Fruit fly (Drosophila melanogaster) whole organism, wandering third instar larva: Measurements from ENCODE around the gene Arfip.

ENCODE experiments used
- Abd-B ChIP-seq: fragments of >200 bp; optimal IDR thresholded peaks from 2 replicates; lab custom pipeline; 2017; ENCODE audit warnings: missing biosample characterization, missing genetic modification characterization
- CG32264 ChIP-seq: fragments of 200-800 bp; sonication (Bioruptor generic); optimal IDR thresholded peaks from 2 replicates; lab custom pipeline; 2016; ENCODE audit warnings: missing biosample characterization, missing genetic modification characterization
- CG9705 ChIP-seq: fragments of 200-800 bp; sonication (Bioruptor generic); optimal IDR thresholded peaks from 2 replicates; lab custom pipeline; 2018; ENCODE audit warnings: missing biosample characterization, mild to moderate bottlenecking, missing genetic modification characterization
- CrebA ChIP-seq: fragments of 200-800 bp; sonication (Bioruptor generic); optimal IDR thresholded peaks from 2 replicates; lab custom pipeline; 2016; ENCODE audit warnings: missing biosample characterization, mild to moderate bottlenecking, missing genetic modification characterization, borderline replicate concordance
- Dfd ChIP-seq: fragments of >200 bp; optimal IDR thresholded peaks from 2 replicates; lab custom pipeline; 2017; ENCODE audit warnings: missing biosample characterization, missing genetic modification characterization
- Dif ChIP-seq: fragments of 200-275, 200-300 bp; sonication (Bioruptor generic); optimal IDR thresholded peaks from 2 replicates; lab custom pipeline; 2018; ENCODE audit warnings: missing biosample characterization, missing genetic modification characterization; ENCODE audit not compliant: partially characterized antibody
- GATAd ChIP-seq: sonication (Bioruptor generic); optimal IDR thresholded peaks from 2 replicates; lab custom pipeline; 2016; ENCODE audit warnings: missing biosample characterization, missing genetic modification characterization
- HLH106 ChIP-seq: fragments of 200-800 bp; optimal IDR thresholded peaks from 3 replicates; lab custom pipeline; 2019; ENCODE audit warnings: missing biosample characterization, mild to moderate bottlenecking, missing genetic modification characterization, moderate library complexity
- Hnf4 ChIP-seq: fragments of 200-800 bp; sonication (Bioruptor generic); optimal IDR thresholded peaks from 2 replicates; lab custom pipeline; 2016; ENCODE audit warnings: missing biosample characterization, mild to moderate bottlenecking, missing genetic modification characterization
- Hr78 ChIP-seq: fragments of >200 bp; optimal IDR thresholded peaks from 2 replicates; lab custom pipeline; 2017; ENCODE audit warnings: missing biosample characterization, missing genetic modification characterization
- Hr83 ChIP-seq: fragments of 200-300 bp; sonication (Bioruptor generic); optimal IDR thresholded peaks from 2 replicates; lab custom pipeline; 2016; ENCODE audit warnings: missing biosample characterization, mild to moderate bottlenecking, missing genetic modification characterization, moderate library complexity; ENCODE audit not compliant: poor library complexity, severe bottlenecking
- Jra ChIP-seq: sonication (Bioruptor generic); optimal IDR thresholded peaks from 2 replicates; lab custom pipeline; 2016; ENCODE audit warnings: missing biosample characterization, missing genetic modification characterization
- Mio ChIP-seq: sonication (Bioruptor generic); optimal IDR thresholded peaks from 2 replicates; lab custom pipeline; 2016; ENCODE audit warnings: missing biosample characterization, missing genetic modification characterization
- Myc ChIP-seq: fragments of >200 bp; optimal IDR thresholded peaks from 2 replicates; lab custom pipeline; 2017
- N ChIP-seq: fragments of >200 bp; optimal IDR thresholded peaks from 2 replicates; lab custom pipeline; 2018; ENCODE audit warnings: missing biosample characterization, missing external identifiers, missing genetic modification characterization
- OdsH ChIP-seq: fragments of 200-800 bp; sonication (Bioruptor generic); optimal IDR thresholded peaks from 2 replicates; lab custom pipeline; 2016; ENCODE audit warnings: missing biosample characterization, mild to moderate bottlenecking, missing genetic modification characterization
- Rel ChIP-seq, 2 experiments: fragments of 200-800 bp; sonication (Bioruptor generic) in 1 of 2; optimal IDR thresholded peaks; 2 replicates in 1 of 2; 3 replicates in 1 of 2; lab custom pipeline; 2016 to 2019; ENCODE audit warnings: mild to moderate bottlenecking in 2 of 2, missing biosample characterization in 2 of 2, missing genetic modification characterization in 2 of 2, moderate library complexity in 1 of 2
- Sp1 ChIP-seq: fragments of 200-800 bp; sonication (Bioruptor generic); optimal IDR thresholded peaks from 3 replicates; lab custom pipeline; 2019; ENCODE audit warnings: missing biosample characterization, mild to moderate bottlenecking, missing genetic modification characterization, moderate library complexity
- Vsx2 ChIP-seq: fragments of 200-300, 225-300 bp; sonication (Bioruptor generic); optimal IDR thresholded peaks from 2 replicates; lab custom pipeline; 2018; ENCODE audit warnings: missing biosample characterization, missing genetic modification characterization; ENCODE audit not compliant: partially characterized antibody
- br ChIP-seq: fragments of 200-800 bp; sonication (Bioruptor generic); optimal IDR thresholded peaks from 2 replicates; lab custom pipeline; 2016; ENCODE audit warnings: missing biosample characterization, missing genetic modification characterization
- brk ChIP-seq: fragments of 200-800 bp; sonication (Bioruptor generic); optimal IDR thresholded peaks from 2 replicates; lab custom pipeline; 2016; ENCODE audit warnings: missing biosample characterization, mild to moderate bottlenecking, missing genetic modification characterization
- dl ChIP-seq, 2 experiments: fragments of 175-275, 200-275 bp in 1 of 2; fragments of 200-275 bp in 1 of 2; sonication (Bioruptor generic); optimal IDR thresholded peaks; lab custom pipeline; 2018; ENCODE audit warnings: mild to moderate bottlenecking in 2 of 2, missing biosample characterization in 2 of 2, missing genetic modification characterization in 2 of 2, moderate library complexity in 2 of 2; ENCODE audit not compliant: partially characterized antibody in 2 of 2, insufficient read depth in 1 of 2
- dmrt93B ChIP-seq: fragments of 200-800 bp; sonication (Bioruptor generic); optimal IDR thresholded peaks from 2 replicates; lab custom pipeline; 2018; ENCODE audit warnings: missing biosample characterization, mild to moderate bottlenecking, missing genetic modification characterization
- dsf ChIP-seq: sonication (Bioruptor generic); optimal IDR thresholded peaks from 2 replicates; lab custom pipeline; 2016; ENCODE audit warnings: missing biosample characterization, missing genetic modification characterization, borderline replicate concordance
- ey ChIP-seq: fragments of 200-800 bp; sonication (Bioruptor generic); optimal IDR thresholded peaks from 2 replicates; lab custom pipeline; 2016; ENCODE audit warnings: missing biosample characterization, missing genetic modification characterization
- foxo ChIP-seq, 2 experiments: fragments of 200-800 bp; sonication (Bioruptor generic); optimal IDR thresholded peaks; 2 replicates in 1 of 2; 3 replicates in 1 of 2; lab custom pipeline; 2016 to 2017; ENCODE audit warnings: missing biosample characterization in 2 of 2, missing genetic modification characterization in 2 of 2
- fru ChIP-seq: fragments of 200-800 bp; sonication (Bioruptor generic); optimal IDR thresholded peaks from 3 replicates; lab custom pipeline; 2016; ENCODE audit warnings: missing biosample characterization, mild to moderate bottlenecking, missing genetic modification characterization
- h ChIP-seq: fragments of 200-800 bp; sonication (Bioruptor generic); optimal IDR thresholded peaks from 3 replicates; lab custom pipeline; 2016; ENCODE audit warnings: missing biosample characterization, mild to moderate bottlenecking, missing genetic modification characterization
- jim ChIP-seq: fragments of 175-275, 200-325 bp; sonication (Bioruptor generic); optimal IDR thresholded peaks from 2 replicates; lab custom pipeline; 2016; ENCODE audit warnings: missing biosample characterization, mild to moderate bottlenecking, missing genetic modification characterization
- lola ChIP-seq: fragments of >200 bp; optimal IDR thresholded peaks from 2 replicates; lab custom pipeline; 2017; ENCODE audit warnings: missing biosample characterization, missing genetic modification characterization
- pan ChIP-seq: fragments of >200 bp; optimal IDR thresholded peaks from 2 replicates; lab custom pipeline; 2017
- psq ChIP-seq: fragments of 200-800 bp; sonication (Bioruptor generic); optimal IDR thresholded peaks from 3 replicates; lab custom pipeline; 2017; ENCODE audit warnings: missing biosample characterization, mild to moderate bottlenecking, missing genetic modification characterization, moderate library complexity
- rgr ChIP-seq: fragments of 200-800 bp; sonication (Bioruptor generic); optimal IDR thresholded peaks from 3 replicates; lab custom pipeline; 2016; ENCODE audit warnings: missing biosample characterization, mild to moderate bottlenecking, missing genetic modification characterization
- sage ChIP-seq: fragments of 200-800 bp; sonication (Bioruptor generic); optimal IDR thresholded peaks from 2 replicates; lab custom pipeline; 2016; ENCODE audit warnings: missing biosample characterization, mild to moderate bottlenecking, missing genetic modification characterization
- sv ChIP-seq: fragments of 200-800 bp; sonication (Bioruptor generic); optimal IDR thresholded peaks from 3 replicates; lab custom pipeline; 2016; ENCODE audit warnings: missing biosample characterization, missing genetic modification characterization
- tai ChIP-seq: sonication (Bioruptor generic); optimal IDR thresholded peaks from 2 replicates; lab custom pipeline; 2016; ENCODE audit warnings: missing biosample characterization, missing genetic modification characterization
- usp ChIP-seq: fragments of >200 bp; optimal IDR thresholded peaks from 2 replicates; lab custom pipeline; 2017; ENCODE audit warnings: missing biosample characterization, missing genetic modification characterization
- woc ChIP-seq: sonication (Bioruptor generic); optimal IDR thresholded peaks from 2 replicates; lab custom pipeline; 2016; ENCODE audit warnings: missing biosample characterization, mild to moderate bottlenecking, missing genetic modification characterization

The Arfip gene

DNA sequence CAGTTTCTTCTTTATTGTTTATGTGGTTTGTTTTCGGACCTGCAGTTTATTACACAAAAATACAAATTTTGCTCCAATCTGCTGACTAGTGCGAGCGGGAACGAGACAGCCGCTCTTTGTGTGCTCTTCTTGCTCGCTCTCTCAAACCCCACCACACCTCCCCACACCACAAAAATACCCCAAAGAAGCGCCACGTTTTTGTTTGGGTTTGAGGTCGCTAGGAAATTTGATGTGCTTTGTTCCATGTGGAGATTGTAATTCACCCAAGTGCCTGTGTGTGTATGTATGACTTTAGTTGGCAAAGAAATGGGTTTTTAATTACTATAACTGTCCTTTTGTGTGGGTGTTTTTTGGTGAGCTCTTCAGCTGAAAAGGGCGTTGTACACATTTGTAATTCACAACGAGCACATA lies 36.7 kb downstream of the Arfip start:
- TF ChIP-seq jim: no peak
- TF ChIP-seq ey: no peak
- TF ChIP-seq sage: no peak
- TF ChIP-seq Hr83 (GFP tag; lab: Kevin White, UChicago): no peak
- TF ChIP-seq dsf: no peak
- no peak for TF ChIP-seq Myc
- no peak for TF ChIP-seq pan (lab: Kevin White, UChicago)
- no peak for TF ChIP-seq Jra (GFP tag; lab: Kevin White, UChicago)
- no peak for TF ChIP-seq Abd-B (GFP tag; lab: Kevin White, UChicago)
- no peak for TF ChIP-seq lola (GFP tag; lab: Kevin White, UChicago)
- no peak for TF ChIP-seq dmrt93B (GFP tag; lab: Kevin White, UChicago)
- no peak for TF ChIP-seq Hr78 (GFP tag; lab: Kevin White, UChicago)
- no peak for TF ChIP-seq CG9705 (GFP tag; lab: Kevin White, UChicago)
- TF ChIP-seq psq (GFP tag; lab: Kevin White, UChicago): peak; percentile 48
- TF ChIP-seq fru (GFP tag; lab: Kevin White, UChicago): no peak
- peak; percentile 21 for TF ChIP-seq HLH106 (tag; lab: Kevin White, UChicago)
- TF ChIP-seq N (GFP tag; lab: Kevin White, UChicago): no peak
- TF ChIP-seq dl (GFP tag; optimal IDR thresholded peaks at IDR 0.05; lab: Kevin White, UChicago; ENCODE audit: insufficient read depth in 1 of 2, partially characterized antibody in 2 of 2): peak; percentile 12 to 53
- TF ChIP-seq Mio (GFP tag; lab: Kevin White, UChicago): no peak
- no peak for TF ChIP-seq Dfd
- TF ChIP-seq usp (GFP tag; lab: Kevin White, UChicago): no peak
- TF ChIP-seq rgr (GFP tag; lab: Kevin White, UChicago): peak; percentile 21
- TF ChIP-seq brk (GFP tag; lab: Kevin White, UChicago): no peak
- no peak for TF ChIP-seq Sp1 (GFP tag; lab: Kevin White, UChicago)
- peak; percentile 5 for TF ChIP-seq Hnf4 (GFP tag; lab: Kevin White, UChicago)
- peak; percentile 38 for TF ChIP-seq br (GFP tag; lab: Kevin White, UChicago)
- TF ChIP-seq Dif: peak; percentile 19
- no peak for TF ChIP-seq GATAd
- peak in 1 of 2 experiments; percentile 9 for TF ChIP-seq foxo (GFP tag; optimal IDR thresholded peaks at IDR 0.05; lab: Kevin White, UChicago)
- TF ChIP-seq Vsx2: peak; percentile 8
- peak; percentile 84 for TF ChIP-seq CrebA (GFP tag; lab: Kevin White, UChicago)
- peak; percentile 29 for TF ChIP-seq h (GFP tag; lab: Kevin White, UChicago)
- TF ChIP-seq sv (GFP tag; lab: Kevin White, UChicago): no peak
- TF ChIP-seq CG32264 (GFP tag; lab: Kevin White, UChicago): no peak
- TF ChIP-seq tai: no peak
- no peak for TF ChIP-seq OdsH (GFP tag; lab: Kevin White, UChicago)
- peak; percentile 79 for TF ChIP-seq woc (GFP tag; lab: Kevin White, UChicago)
- no peak for TF ChIP-seq Rel (GFP tag; optimal IDR thresholded peaks at IDR 0.05; lab: Kevin White, UChicago)
- TF ChIP-seq Rel (tag; optimal IDR thresholded peaks at IDR 0.05; lab: Kevin White, UChicago): peak; percentile 75

DNA sequence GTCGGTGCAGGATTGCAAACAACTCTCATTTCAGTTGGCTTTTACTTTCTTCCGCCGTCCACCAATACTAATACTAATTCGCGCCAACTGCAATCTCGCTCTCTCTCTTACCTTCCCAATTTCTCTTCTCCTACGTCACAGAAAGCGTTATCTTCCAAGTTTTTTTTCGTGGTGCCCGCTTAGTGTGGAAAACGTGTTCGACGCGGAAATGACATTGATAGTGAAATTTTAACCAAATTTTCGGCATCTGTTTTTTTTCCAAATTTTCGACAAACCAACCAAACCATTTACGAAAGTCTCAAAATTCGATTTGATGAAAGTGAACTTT lies 37.5 kb downstream of the Arfip start, which contains the start of gene cu:
Gene cu (plus strand): TSS at position 204 of the 328 bp plus-strand sequence.
- TF ChIP-seq sage (no peak), Dfd (no peak), Hr83 (GFP tag; lab: Kevin White, UChicago) (no peak), jim (no peak), Hr78 (GFP tag; lab: Kevin White, UChicago) (no peak), Abd-B (GFP tag; lab: Kevin White, UChicago) (no peak), CG32264 (GFP tag; lab: Kevin White, UChicago) (no peak), ey (no peak), GATAd (no peak), Mio (GFP tag; lab: Kevin White, UChicago) (no peak), Rel (GFP tag; optimal IDR thresholded peaks at IDR 0.05; lab: Kevin White, UChicago) (no peak), Rel (tag; optimal IDR thresholded peaks at IDR 0.05; lab: Kevin White, UChicago) (no peak), sv (GFP tag; lab: Kevin White, UChicago) (peak; percentile 32), dsf (no peak), dl (GFP tag; optimal IDR thresholded peaks at IDR 0.05; lab: Kevin White, UChicago; ENCODE audit: insufficient read depth in 1 of 2, partially characterized antibody in 2 of 2) (peak; percentile 76 to 82), CrebA (GFP tag; lab: Kevin White, UChicago) (no peak), h (GFP tag; lab: Kevin White, UChicago) (no peak), Dif (peak; percentile 62), usp (GFP tag; lab: Kevin White, UChicago) (no peak), Jra (GFP tag; lab: Kevin White, UChicago) (peak; percentile 86), dmrt93B (GFP tag; lab: Kevin White, UChicago) (no peak), Vsx2 (peak; percentile 12), tai (no peak), OdsH (GFP tag; lab: Kevin White, UChicago) (no peak), psq (GFP tag; lab: Kevin White, UChicago) (no peak), N (GFP tag; lab: Kevin White, UChicago) (no peak), foxo (GFP tag; optimal IDR thresholded peaks at IDR 0.05; lab: Kevin White, UChicago) (no peak), HLH106 (tag; lab: Kevin White, UChicago) (no peak), Myc (no peak), lola (GFP tag; lab: Kevin White, UChicago) (no peak), fru (GFP tag; lab: Kevin White, UChicago) (no peak), pan (lab: Kevin White, UChicago) (no peak), Sp1 (GFP tag; lab: Kevin White, UChicago) (no peak), woc (GFP tag; lab: Kevin White, UChicago) (no peak), br (GFP tag; lab: Kevin White, UChicago) (no peak), Hnf4 (GFP tag; lab: Kevin White, UChicago) (no peak), rgr (GFP tag; lab: Kevin White, UChicago) (no peak), brk (GFP tag; lab: Kevin White, UChicago) (peak; percentile 60), CG9705 (GFP tag; lab: Kevin White, UChicago) (no peak)
